Fruit fly (Drosophila melanogaster) whole organism, embryonic: ENCODE measurements around the gene Fife.

Source experiments
- Atf3 ChIP-seq: fragments of 200-800 bp; sonication (Bioruptor generic); optimal IDR thresholded peaks from 3 replicates; lab custom pipeline; 2016; ENCODE audit warnings: missing biosample characterization, missing genetic modification characterization
- CG10274 ChIP-seq: fragments of 200-800 bp; sonication (Bioruptor generic); optimal IDR thresholded peaks from 3 replicates; lab custom pipeline; 2017; ENCODE audit warnings: missing biosample characterization, mild to moderate bottlenecking, missing genetic modification characterization
- CG10462 ChIP-seq: fragments of 200-800 bp; sonication (Bioruptor generic); optimal IDR thresholded peaks from 2 replicates; lab custom pipeline; 2016; ENCODE audit warnings: missing biosample characterization, missing genetic modification characterization
- CG11093 ChIP-seq: fragments of 200-800 bp; sonication (Bioruptor generic); IDR thresholded peaks from 3 replicates; pipeline ENCODE4 v1.3.6; 2022; ENCODE audit warnings: missing biosample characterization, missing genetic modification characterization
- CG12155 ChIP-seq: fragments of 200-800 bp; sonication (Bioruptor generic); optimal IDR thresholded peaks from 3 replicates; lab custom pipeline; 2016; ENCODE audit warnings: missing biosample characterization, missing genetic modification characterization
- CG12219 ChIP-seq: fragments of 200-800 bp; sonication (Bioruptor generic); optimal IDR thresholded peaks from 3 replicates; lab custom pipeline; 2018; ENCODE audit warnings: missing biosample characterization, mild to moderate bottlenecking, missing genetic modification characterization
- CG14710 ChIP-seq: fragments of 200-800 bp; sonication (Bioruptor generic); optimal IDR thresholded peaks from 3 replicates; lab custom pipeline; 2019; ENCODE audit warnings: missing biosample characterization, mild to moderate bottlenecking, missing genetic modification characterization, moderate library complexity
- CG15514 ChIP-seq: fragments of 200-800 bp; sonication (Bioruptor generic); optimal IDR thresholded peaks from 3 replicates; lab custom pipeline; 2017; ENCODE audit warnings: missing biosample characterization, missing genetic modification characterization, mild to moderate bottlenecking, moderate library complexity, missing genetic modification reagents
- CG1647 ChIP-seq: fragments of 200-800 bp; sonication (Bioruptor generic); optimal IDR thresholded peaks from 3 replicates; lab custom pipeline; 2016; ENCODE audit warnings: missing biosample characterization, missing genetic modification characterization
- CG16863 ChIP-seq: fragments of 200-800 bp; sonication (Bioruptor generic); optimal IDR thresholded peaks from 3 replicates; lab custom pipeline; 2016; ENCODE audit warnings: missing biosample characterization, missing genetic modification characterization
- CG17612 ChIP-seq: fragments of 200-800 bp; sonication (Bioruptor generic); IDR thresholded peaks from 2 replicates; pipeline ENCODE4 v1.3.6; 2022; ENCODE audit warnings: missing biosample characterization, missing genetic modification characterization
- CG17802 ChIP-seq: fragments of 200-800 bp; sonication (Bioruptor generic); optimal IDR thresholded peaks from 2 replicates; lab custom pipeline; 2018; ENCODE audit warnings: missing biosample characterization, mild to moderate bottlenecking, missing genetic modification characterization, moderate library complexity
- CG30020 ChIP-seq: fragments of 200-800 bp; optimal IDR thresholded peaks from 2 replicates; lab custom pipeline; 2019; ENCODE audit warnings: missing biosample characterization, mild to moderate bottlenecking, missing genetic modification characterization, moderate library complexity
- CG31224 ChIP-seq: fragments of 200-800 bp; sonication (Bioruptor generic); IDR thresholded peaks from 2 replicates; pipeline ENCODE4 v1.3.6; 2022; ENCODE audit warnings: missing biosample characterization, missing genetic modification characterization
- CG32767 ChIP-seq: fragments of 200-800 bp; sonication (Bioruptor generic); IDR thresholded peaks from 2 replicates; pipeline ENCODE4 v1.3.6; 2022; ENCODE audit warnings: missing biosample characterization, missing genetic modification characterization
- CG3281 ChIP-seq: fragments of 200-800 bp; sonication (Bioruptor generic); optimal IDR thresholded peaks from 3 replicates; lab custom pipeline; 2017; ENCODE audit warnings: missing biosample characterization, mild to moderate bottlenecking, missing genetic modification characterization
- CG34224 ChIP-seq: fragments of 200-800 bp; sonication (Bioruptor generic); IDR thresholded peaks from 3 replicates; pipeline ENCODE4 v1.3.6; 2022; ENCODE audit warnings: missing biosample characterization, missing genetic modification characterization; ENCODE audit not compliant: partially characterized antibody
- CG34422 ChIP-seq: fragments of 200-800 bp; sonication (Bioruptor generic); IDR thresholded peaks from 3 replicates; pipeline ENCODE4 v1.3.6; 2022; ENCODE audit warnings: missing biosample characterization, missing genetic modification characterization
- CG7357 ChIP-seq: fragments of 200-800 bp; sonication (Bioruptor generic); IDR thresholded peaks from 3 replicates; pipeline ENCODE4 v1.3.6; 2022; ENCODE audit warnings: missing biosample characterization, missing genetic modification characterization
- CG7372 ChIP-seq: fragments of 200-800 bp; sonication (Bioruptor generic); IDR thresholded peaks from 2 replicates; pipeline ENCODE4 v1.3.6; 2022; ENCODE audit warnings: missing biosample characterization, missing genetic modification characterization
- CG9437 ChIP-seq: fragments of 200-800 bp; sonication (Bioruptor generic); optimal IDR thresholded peaks from 2 replicates; lab custom pipeline; 2018; ENCODE audit warnings: missing biosample characterization, mild to moderate bottlenecking, missing genetic modification characterization
- CoRest ChIP-seq: fragments of 200-800 bp; sonication (Bioruptor generic); optimal IDR thresholded peaks from 3 replicates; lab custom pipeline; 2018; ENCODE audit warnings: missing biosample characterization, mild to moderate bottlenecking, missing genetic modification characterization, moderate library complexity
- CrebB ChIP-seq: fragments of 200-800 bp; sonication (Bioruptor generic); optimal IDR thresholded peaks from 3 replicates; lab custom pipeline; 2018; ENCODE audit warnings: missing biosample characterization, mild to moderate bottlenecking, missing genetic modification characterization
- D ChIP-seq, 2 experiments: fragments of 200-800 bp in 1 of 2; fragments of >200 bp in 1 of 2; sonication (Bioruptor generic) in 1 of 2; optimal IDR thresholded peaks; 2 replicates in 1 of 2; 3 replicates in 1 of 2; lab custom pipeline; 2017; ENCODE audit warnings: mild to moderate bottlenecking in 1 of 2, missing biosample characterization in 1 of 2, missing genetic modification characterization in 1 of 2, missing genetic modification reagents in 1 of 2
- Dip3 ChIP-seq: fragments of 200-800 bp; sonication (Bioruptor generic); optimal IDR thresholded peaks from 3 replicates; lab custom pipeline; 2016; ENCODE audit warnings: missing biosample characterization, missing genetic modification characterization
- Doc3 ChIP-seq: fragments of 200-800 bp; sonication (Bioruptor generic); IDR thresholded peaks from 3 replicates; pipeline ENCODE4 v1.3.6; 2022; ENCODE audit warnings: missing biosample characterization, missing genetic modification characterization; ENCODE audit not compliant: partially characterized antibody
- HHEX ChIP-seq: fragments of 200-800 bp; sonication (Bioruptor generic); optimal IDR thresholded peaks from 3 replicates; lab custom pipeline; 2017; ENCODE audit warnings: missing biosample characterization, mild to moderate bottlenecking, missing genetic modification characterization, missing genetic modification reagents
- HLHmδ ChIP-seq: fragments of 200-800 bp; sonication (Bioruptor generic); optimal IDR thresholded peaks from 2 replicates; lab custom pipeline; 2018; ENCODE audit warnings: missing biosample characterization, mild to moderate bottlenecking, missing genetic modification characterization, moderate library complexity
- Neu2 ChIP-seq: fragments of 200-800 bp; sonication (Bioruptor generic); optimal IDR thresholded peaks from 3 replicates; lab custom pipeline; 2016; ENCODE audit warnings: missing biosample characterization, missing genetic modification characterization, borderline replicate concordance
- Sry-β ChIP-seq: fragments of 200-800 bp; sonication (Bioruptor generic); optimal IDR thresholded peaks from 2 replicates; lab custom pipeline; 2018; ENCODE audit warnings: missing biosample characterization, mild to moderate bottlenecking, missing genetic modification characterization, moderate library complexity
- Trl ChIP-seq, 3 experiments: fragments of >200 bp in 2 of 3; fragments of 200-800 bp in 1 of 3; sonication (Bioruptor generic) in 1 of 3; optimal IDR thresholded peaks; 2 replicates in 1 of 3; 3 replicates in 2 of 3; lab custom pipeline; 2016 to 2017; ENCODE audit warnings: missing biosample characterization in 1 of 3, missing genetic modification characterization in 1 of 3
- ab ChIP-seq: fragments of 200-800 bp; sonication (Bioruptor generic); optimal IDR thresholded peaks from 2 replicates; lab custom pipeline; 2016; ENCODE audit warnings: missing biosample characterization, missing genetic modification characterization
- eve ChIP-seq, 2 experiments: fragments of >200 bp; optimal IDR thresholded peaks; 2 replicates each; lab custom pipeline; 2017; ENCODE audit warnings: missing biosample characterization in 2 of 2, missing genetic modification characterization in 2 of 2
- eyg ChIP-seq: fragments of 200-800 bp; sonication (Bioruptor generic); optimal IDR thresholded peaks from 3 replicates; lab custom pipeline; 2016; ENCODE audit warnings: missing biosample characterization, missing genetic modification characterization
- fd3F ChIP-seq: fragments of 200-800 bp; sonication (Bioruptor generic); optimal IDR thresholded peaks from 2 replicates; lab custom pipeline; 2018; ENCODE audit warnings: missing biosample characterization, mild to moderate bottlenecking, missing genetic modification characterization, moderate library complexity
- fd64A ChIP-seq: fragments of 200-800 bp; sonication (Bioruptor generic); optimal IDR thresholded peaks from 3 replicates; lab custom pipeline; 2018; ENCODE audit warnings: missing biosample characterization, mild to moderate bottlenecking, missing genetic modification characterization
- fd96Cb ChIP-seq: fragments of 200-800 bp; sonication (Bioruptor generic); optimal IDR thresholded peaks from 2 replicates; lab custom pipeline; 2018; ENCODE audit warnings: missing biosample characterization, mild to moderate bottlenecking, missing genetic modification characterization, moderate library complexity
- grn ChIP-seq: fragments of 200-800 bp; sonication (Bioruptor generic); optimal IDR thresholded peaks from 3 replicates; lab custom pipeline; 2017; ENCODE audit warnings: missing biosample characterization, missing genetic modification characterization
- klu ChIP-seq: fragments of 200-800 bp; sonication (Bioruptor generic); IDR thresholded peaks from 2 replicates; pipeline ENCODE4 v1.3.6; 2022; ENCODE audit warnings: missing biosample characterization, missing genetic modification characterization
- lilli ChIP-seq: fragments of 200-800 bp; sonication (Bioruptor generic); optimal IDR thresholded peaks from 3 replicates; lab custom pipeline; 2016; ENCODE audit warnings: missing biosample characterization, missing genetic modification characterization
- lmd ChIP-seq: fragments of 200-800 bp; sonication (Bioruptor generic); IDR thresholded peaks from 2 replicates; pipeline ENCODE4 v1.3.6; 2022; ENCODE audit warnings: missing biosample characterization, missing genetic modification characterization
- nerfin-1 ChIP-seq: fragments of 200-800 bp; sonication (Bioruptor generic); optimal IDR thresholded peaks from 3 replicates; lab custom pipeline; 2019; ENCODE audit warnings: missing biosample characterization, mild to moderate bottlenecking, missing genetic modification characterization, moderate library complexity
- nmo ChIP-seq: fragments of 200-800 bp; sonication (Bioruptor generic); optimal IDR thresholded peaks from 2 replicates; lab custom pipeline; 2018; ENCODE audit warnings: missing biosample characterization, mild to moderate bottlenecking, missing genetic modification characterization, moderate library complexity
- pfk ChIP-seq: fragments of 200-800 bp; sonication (Bioruptor generic); optimal IDR thresholded peaks from 2 replicates; lab custom pipeline; 2018; ENCODE audit warnings: missing biosample characterization, mild to moderate bottlenecking, missing genetic modification characterization, moderate library complexity
- phol ChIP-seq: fragments of 200-800 bp; sonication (Bioruptor generic); optimal IDR thresholded peaks from 3 replicates; lab custom pipeline; 2018; ENCODE audit warnings: missing biosample characterization, mild to moderate bottlenecking, missing genetic modification characterization, moderate library complexity
- slbo ChIP-seq: fragments of 200-800 bp; sonication (Bioruptor generic); IDR thresholded peaks from 2 replicates; pipeline ENCODE4 v1.3.6; 2022; ENCODE audit warnings: missing biosample characterization, missing genetic modification characterization
- stc ChIP-seq: fragments of 200-800 bp; sonication (Bioruptor generic); IDR thresholded peaks from 2 replicates; pipeline ENCODE4 v1.3.6; 2022; ENCODE audit warnings: missing biosample characterization, missing genetic modification characterization
- tna ChIP-seq: fragments of 200-800 bp; sonication (Bioruptor generic); IDR thresholded peaks from 2 replicates; pipeline ENCODE4 v1.3.6; 2022; ENCODE audit warnings: missing biosample characterization, missing genetic modification characterization; ENCODE audit not compliant: partially characterized antibody
- tup ChIP-seq: fragments of 200-800 bp; sonication (Bioruptor generic); optimal IDR thresholded peaks from 2 replicates; lab custom pipeline; 2016; ENCODE audit warnings: missing biosample characterization, mild to moderate bottlenecking, missing genetic modification characterization, moderate library complexity

The Fife gene

DNA sequence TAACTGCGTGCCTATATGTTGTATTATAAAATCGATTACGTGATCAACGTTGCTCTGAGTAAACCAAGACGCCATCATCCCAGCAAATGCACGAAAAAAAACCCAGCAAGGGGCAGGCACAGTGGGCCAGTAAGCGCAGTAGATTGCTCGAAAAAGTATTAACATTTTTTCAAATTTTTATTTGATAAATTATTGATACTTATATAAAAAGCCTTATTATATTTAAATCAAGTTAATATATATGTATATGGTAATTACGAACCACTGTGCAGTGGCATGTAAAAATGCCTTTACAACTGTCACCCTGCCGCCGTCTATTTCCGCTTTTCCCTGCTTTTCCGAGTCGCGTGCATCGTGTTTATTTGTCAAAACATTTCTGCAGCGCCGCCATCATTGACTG lies 15.5 kb upstream of the Fife start (continued):
- TF ChIP-seq fd3F (GFP tag; lab: Kevin White, UChicago) (peak; percentile 26), nmo (GFP tag; lab: Kevin White, UChicago) (peak; percentile 44), CG10462 (GFP tag; lab: Kevin White, UChicago) (no peak), CG10274 (GFP tag; lab: Kevin White, UChicago) (no peak), lmd (GFP tag; lab: Robert Waterston, UW) (peak; percentile 75), tna (GFP tag; lab: Robert Waterston, UW) (no peak), pfk (no peak), CG31224 (GFP tag; lab: Robert Waterston, UW) (peak; percentile 56), CG7357 (GFP tag; lab: Robert Waterston, UW) (peak; percentile 61; the same call in 1 of the 3 replicates), CG1647 (GFP tag; lab: Kevin White, UChicago) (no peak), ab (GFP tag; lab: Kevin White, UChicago) (no peak), CrebB (tag; lab: Kevin White, UChicago) (no peak), CG17612 (no peak; the same call in 1 of the 2 replicates), CG34224 (GFP tag; lab: Robert Waterston, UW) (no peak), CG12219 (no peak), HLHmδ (no peak), Atf3 (GFP tag; lab: Kevin White, UChicago) (no peak), eve (GFP tag; optimal IDR thresholded peaks at IDR 0.05; lab: Kevin White, UChicago) (no peak), phol (tag; lab: Kevin White, UChicago) (no peak), CG32767 (GFP tag; lab: Robert Waterston, UW) (peak; percentile 44; the same call in 1 of the 2 replicates), Neu2 (GFP tag; lab: Kevin White, UChicago) (no peak), CG15514 (no peak), Doc3 (GFP tag; lab: Robert Waterston, UW) (no peak), fd64A (GFP tag; lab: Kevin White, UChicago) (no peak), CG14710 (tag; lab: Kevin White, UChicago) (no peak), CG16863 (GFP tag; lab: Kevin White, UChicago) (no peak), D (optimal IDR thresholded peaks at IDR 0.05; lab: Kevin White, UChicago) (no peak), D (GFP tag; optimal IDR thresholded peaks at IDR 0.05; lab: Kevin White, UChicago) (no peak), nerfin-1 (tag; lab: Kevin White, UChicago) (no peak), lilli (GFP tag; lab: Kevin White, UChicago) (no peak), Sry-β (GFP tag; lab: Kevin White, UChicago) (no peak), Trl (optimal IDR thresholded peaks at IDR 0.05; lab: Kevin White, UChicago) (no peak), Trl (GFP tag; optimal IDR thresholded peaks at IDR 0.05; lab: Kevin White, UChicago) (no peak), tup (GFP tag; lab: Kevin White, UChicago) (no peak), CG9437 (GFP tag; lab: Kevin White, UChicago) (no peak), CG34422 (peak; percentile 55; the same call in 1 of the 3 replicates), CG11093 (peak; percentile 55; the same call in 1 of the 3 replicates), CG12155 (peak; percentile 8), HHEX (GFP tag; lab: Kevin White, UChicago) (no peak), CG7372 (GFP tag; lab: Robert Waterston, UW) (peak; percentile 76), stc (GFP tag; lab: Robert Waterston, UW) (peak; percentile 71), eyg (GFP tag; lab: Kevin White, UChicago) (no peak), CG3281 (GFP tag; lab: Kevin White, UChicago) (no peak), klu (no peak), Dip3 (GFP tag; lab: Kevin White, UChicago) (no peak), grn (GFP tag; lab: Kevin White, UChicago) (no peak), CG17802 (no peak), slbo (GFP tag; lab: Robert Waterston, UW) (peak; percentile 84), CoRest (tag; lab: Kevin White, UChicago) (peak; percentile 46), CG30020 (no peak), fd96Cb (tag; lab: Kevin White, UChicago) (no peak)
